Fruit fly (Drosophila melanogaster): ENCODE data around the gene CG13458.

Gene CG13458

dm6 chr3L:15158330-15159114 lies 45.2 kb downstream of the CG13458 start, which contains the start of the genes Msh6 and Prp31 (continued):
- no peak for TF ChIP-seq lov (optimal IDR thresholded peaks at IDR 0.05)
- TF ChIP-seq lov (GFP tag; IDR thresholded peaks at IDR 0.05): no peak
- peak; percentile 40 for TF ChIP-seq CG32772 (GFP tag; IDR thresholded peaks at IDR 0.05)
- no peak for TF ChIP-seq CG8359 (GFP tag; optimal IDR thresholded peaks at IDR 0.05; ENCODE audit: borderline replicate concordance)
- no peak for TF ChIP-seq CG7745 (tag; optimal IDR thresholded peaks at IDR 0.05)
- TF ChIP-seq NC2α (GFP tag; optimal IDR thresholded peaks at IDR 0.05): peak; percentile 13
- peak; percentile 69 for TF ChIP-seq HLH54F (GFP tag; optimal IDR thresholded peaks at IDR 0.05)
- peak; percentile 74 for TF ChIP-seq CG16815 (GFP tag; optimal IDR thresholded peaks at IDR 0.05)
- peak; percentile 54 for TF ChIP-seq Blimp-1 (GFP tag; optimal IDR thresholded peaks at IDR 0.05)
- TF ChIP-seq CG14050 (GFP tag; IDR thresholded peaks at IDR 0.05): peak; percentile 45; the same call in 2 of the 3 replicates
- no peak for TF ChIP-seq Dfd (GFP tag; optimal IDR thresholded peaks at IDR 0.05)
- TF ChIP-seq CG7556 (GFP tag; optimal IDR thresholded peaks at IDR 0.05): peak; percentile 37
- TF ChIP-seq CG16863 (GFP tag; optimal IDR thresholded peaks at IDR 0.05): peak; percentile 56
- TF ChIP-seq CG8478 (optimal IDR thresholded peaks at IDR 0.05): no peak
- no peak for TF ChIP-seq Kr (GFP tag; optimal IDR thresholded peaks at IDR 0.05)
- peak; percentile 47 for TF ChIP-seq Spps (tag; optimal IDR thresholded peaks at IDR 0.05)
- TF ChIP-seq CG2129 (GFP tag; IDR thresholded peaks at IDR 0.05; ENCODE audit: partially characterized antibody): no peak
- TF ChIP-seq CG12659 (GFP tag; optimal IDR thresholded peaks at IDR 0.05): peak; percentile 76
- TF ChIP-seq nmo (GFP tag; optimal IDR thresholded peaks at IDR 0.05): peak; percentile 92
- peak; percentile 59 for TF ChIP-seq CG2712 (tag; optimal IDR thresholded peaks at IDR 0.05)
- TF ChIP-seq sob (GFP tag; IDR thresholded peaks at IDR 0.05): peak; percentile 53; the same call in 1 of the 2 replicates
- no peak for TF ChIP-seq abd-A (tag; optimal IDR thresholded peaks at IDR 0.05)
- TF ChIP-seq disco-r (GFP tag; optimal IDR thresholded peaks at IDR 0.05): no peak
- no peak for TF ChIP-seq Scr (GFP tag; IDR thresholded peaks at IDR 0.05; ENCODE audit: partially characterized antibody)
- peak; percentile 32 for TF ChIP-seq Elba2 (GFP tag; optimal IDR thresholded peaks at IDR 0.05)
- peak; percentile 64 for TF ChIP-seq CG10366 (GFP tag; IDR thresholded peaks at IDR 0.05)
- TF ChIP-seq cas (GFP tag; IDR thresholded peaks at IDR 0.05): no peak
- peak; percentile 63 for TF ChIP-seq CG6689 (GFP tag; IDR thresholded peaks at IDR 0.05)
- TF ChIP-seq CG10543 (GFP tag; optimal IDR thresholded peaks at IDR 0.05): peak; percentile 19
- TF ChIP-seq ems (GFP tag; optimal IDR thresholded peaks at IDR 0.05): no peak
- TF ChIP-seq CG12155 (GFP tag; optimal IDR thresholded peaks at IDR 0.05): peak; percentile 69
- peak; percentile 53 for TF ChIP-seq shn (GFP tag; optimal IDR thresholded peaks at IDR 0.05)
- TF ChIP-seq ab (GFP tag; optimal IDR thresholded peaks at IDR 0.05): no peak
- no peak for TF ChIP-seq Adf1 (GFP tag; IDR thresholded peaks at IDR 0.05)
- peak; percentile 71 to 78 for TF ChIP-seq dpn (GFP tag; optimal IDR thresholded peaks at IDR 0.05)
- peak; percentile 3 for TF ChIP-seq CG6254 (GFP tag; optimal IDR thresholded peaks at IDR 0.05)
- peak; percentile 63 for TF ChIP-seq CG17829 (tag; optimal IDR thresholded peaks at IDR 0.05)
- no peak for TF ChIP-seq CG10321 (GFP tag; IDR thresholded peaks at IDR 0.05)
- no peak for TF ChIP-seq GATAe (GFP tag; conservative IDR thresholded peaks at IDR 0.05)
- no peak for TF ChIP-seq pfk (GFP tag; optimal IDR thresholded peaks at IDR 0.05)
- no peak for TF ChIP-seq jing (GFP tag; optimal IDR thresholded peaks at IDR 0.05)
- no peak for TF ChIP-seq grn (GFP tag; optimal IDR thresholded peaks at IDR 0.05)
- TF ChIP-seq nom (GFP tag; optimal IDR thresholded peaks at IDR 0.05): no peak
- peak; percentile 30 for TF ChIP-seq al (GFP tag; IDR thresholded peaks at IDR 0.05)
- peak; percentile 38 for TF ChIP-seq stwl (tag; optimal IDR thresholded peaks at IDR 0.05)
- no peak for TF ChIP-seq D (optimal IDR thresholded peaks at IDR 0.05)
- peak; percentile 9 for TF ChIP-seq D (GFP tag; optimal IDR thresholded peaks at IDR 0.05)
- TF ChIP-seq CG13296 (GFP tag; optimal IDR thresholded peaks at IDR 0.05): peak; percentile 24
- no peak for TF ChIP-seq CG33213 (GFP tag; optimal IDR thresholded peaks at IDR 0.05)
- peak; percentile 72 for TF ChIP-seq lilli (GFP tag; optimal IDR thresholded peaks at IDR 0.05)

Measured in whole organism, embryonic.